Fruit fly (Drosophila melanogaster): ENCODE results near the gene tal-3A.

The tal-3A gene

dm6 chr3R:13779241-13779683 lies 33.6 kb upstream of the tal-3A start, which contains the start of the genes CG42375 and CG9288 (continued):
- peak; percentile 38; the same call in 1 of the 3 replicates for TF ChIP-seq dysf (GFP tag; IDR thresholded peaks at IDR 0.05)
- 0 out of 3 replicates have a peak, but pooled peaks have one; percentile 33 for TF ChIP-seq jigr1 (GFP tag; IDR thresholded peaks at IDR 0.05)
- no peak for TF ChIP-seq insv (GFP tag; optimal IDR thresholded peaks at IDR 0.05)
- TF ChIP-seq CG31388 (GFP tag; optimal IDR thresholded peaks at IDR 0.05) = peak; percentile 56
- TF ChIP-seq CG17829 (tag; optimal IDR thresholded peaks at IDR 0.05) = peak; percentile 62
- peak; percentile 78 for TF ChIP-seq CG31441 (GFP tag; IDR thresholded peaks at IDR 0.05)
- TF ChIP-seq lmd (GFP tag; IDR thresholded peaks at IDR 0.05) = peak; percentile 78
- TF ChIP-seq CG15696 (tag; optimal IDR thresholded peaks at IDR 0.05) = peak; percentile 75
- peak; percentile 60 for TF ChIP-seq ATbp (GFP tag; optimal IDR thresholded peaks at IDR 0.05)
- peak; percentile 73 for TF ChIP-seq nerfin-1 (tag; optimal IDR thresholded peaks at IDR 0.05)
- no peak for TF ChIP-seq btn (GFP tag; optimal IDR thresholded peaks at IDR 0.05)
- no peak for TF ChIP-seq Usf (GFP tag; optimal IDR thresholded peaks at IDR 0.05)
- no peak for TF ChIP-seq ftz-f1 (GFP tag; optimal IDR thresholded peaks at IDR 0.05)
- no peak for TF ChIP-seq CrebB (tag; optimal IDR thresholded peaks at IDR 0.05)
- no peak for TF ChIP-seq CG7928 (GFP tag; optimal IDR thresholded peaks at IDR 0.05)
- TF ChIP-seq pb (GFP tag; optimal IDR thresholded peaks at IDR 0.05) = peak; percentile 28
- peak; percentile 2 for TF ChIP-seq Neu2 (GFP tag; optimal IDR thresholded peaks at IDR 0.05; ENCODE audit: borderline replicate concordance)
- no peak for TF ChIP-seq sens-2 (GFP tag; IDR thresholded peaks at IDR 0.05)
- TF ChIP-seq CG10267 (tag; optimal IDR thresholded peaks at IDR 0.05) = peak; percentile 79
- TF ChIP-seq CG6765 (GFP tag; optimal IDR thresholded peaks at IDR 0.05) = no peak
- TF ChIP-seq H2.0 (GFP tag; IDR thresholded peaks at IDR 0.05) = 0 out of 2 replicates have a peak, but pooled peaks have one; percentile 3
- TF ChIP-seq Side (GFP tag; optimal IDR thresholded peaks at IDR 0.05) = peak; percentile 58
- no peak for TF ChIP-seq CG16815 (GFP tag; optimal IDR thresholded peaks at IDR 0.05)
- no peak for TF ChIP-seq toy (GFP tag; IDR thresholded peaks at IDR 0.05)
- no peak for TF ChIP-seq pfk (GFP tag; optimal IDR thresholded peaks at IDR 0.05)
- TF ChIP-seq jing (GFP tag; optimal IDR thresholded peaks at IDR 0.05) = no peak
- no peak for TF ChIP-seq org-1 (GFP tag; optimal IDR thresholded peaks at IDR 0.05)
- no peak for TF ChIP-seq Gsc (GFP tag; IDR thresholded peaks at IDR 0.05)
- TF ChIP-seq Chrac-16 (GFP tag; optimal IDR thresholded peaks at IDR 0.05) = no peak
- TF ChIP-seq en (GFP tag; optimal IDR thresholded peaks at IDR 0.05) = peak; percentile 38
- TF ChIP-seq wdn (GFP tag; IDR thresholded peaks at IDR 0.05) = 0 out of 2 replicates have a peak, but pooled peaks have one; percentile 16
- 0 out of 2 replicates have a peak, but pooled peaks have one; percentile 35 for TF ChIP-seq al (GFP tag; IDR thresholded peaks at IDR 0.05)
- peak; percentile 75 for TF ChIP-seq zen (tag; optimal IDR thresholded peaks at IDR 0.05)
- TF ChIP-seq CG7357 (GFP tag; IDR thresholded peaks at IDR 0.05) = 0 out of 3 replicates have a peak, but pooled peaks have one; percentile 46
- TF ChIP-seq Dbx (GFP tag; IDR thresholded peaks at IDR 0.05) = peak; percentile 61; the same call in 1 of the 3 replicates
- TF ChIP-seq Jarid2 (GFP tag; optimal IDR thresholded peaks at IDR 0.05) = peak; percentile 24
- TF ChIP-seq CG7987 (GFP tag; optimal IDR thresholded peaks at IDR 0.05) = no peak
- TF ChIP-seq PHDP (tag; optimal IDR thresholded peaks at IDR 0.05) = peak; percentile 31
- no peak for TF ChIP-seq ham (GFP tag; IDR thresholded peaks at IDR 0.05)
- TF ChIP-seq h (optimal IDR thresholded peaks at IDR 0.05) = no peak
- peak; percentile 92 for TF ChIP-seq Med (GFP tag)
- TF ChIP-seq Blimp-1 (GFP tag; optimal IDR thresholded peaks at IDR 0.05) = peak; percentile 77
- TF ChIP-seq CG4404 (GFP tag; IDR thresholded peaks at IDR 0.05) = no peak
- TF ChIP-seq kni (GFP tag; optimal IDR thresholded peaks at IDR 0.05) = no peak
- no peak for TF ChIP-seq CG12236 (GFP tag; optimal IDR thresholded peaks at IDR 0.05)
- TF ChIP-seq so (GFP tag; IDR thresholded peaks at IDR 0.05) = no peak
- peak; percentile 35 for TF ChIP-seq dmrt11E (tag; optimal IDR thresholded peaks at IDR 0.05)
- no peak for TF ChIP-seq sd (tag; optimal IDR thresholded peaks at IDR 0.05)
- TF ChIP-seq sob (GFP tag; IDR thresholded peaks at IDR 0.05) = peak; percentile 58
- TF ChIP-seq CG1602 (GFP tag; optimal IDR thresholded peaks at IDR 0.05) = peak; percentile 12
- no peak for TF ChIP-seq tna (GFP tag; IDR thresholded peaks at IDR 0.05; ENCODE audit: partially characterized antibody)

Measured in whole organism, embryonic.